Worm (Caenorhabditis elegans) whole organism, L4 larva: ENCODE data around the gene F31F6.1.

Experiments used
- D1046.2 ChIP-seq: fragments of 200-800 bp; sonication (Bioruptor generic); IDR thresholded peaks from 2 replicates; pipeline ENCODE4 v1.3.6; 2022; ENCODE audit warnings: missing genetic modification characterization, missing compliant biosample characterization
- F10B5.3 ChIP-seq: sonication (generic microtip); optimal IDR thresholded peaks from 2 replicates; lab custom pipeline; 2016; ENCODE audit warnings: mild to moderate bottlenecking, missing genetic modification characterization, missing compliant biosample characterization
- F44E2.7 ChIP-seq: fragments of 200-800 bp; sonication (Bioruptor generic); IDR thresholded peaks from 2 replicates; pipeline ENCODE4 v2.1.2; 2022; ENCODE audit warnings: missing genetic modification characterization, missing compliant biosample characterization
- Y75B8A.6 ChIP-seq: fragments of 200-800 bp; sonication (Bioruptor generic); IDR thresholded peaks from 2 replicates; pipeline ENCODE4 v1.3.6; 2022; ENCODE audit warnings: missing genetic modification reagents, missing genetic modification characterization, missing compliant biosample characterization
- ZK546.5 ChIP-seq, 2 experiments: sonication (generic microtip); optimal IDR thresholded peaks; 2 replicates each; lab custom pipeline; 2017; ENCODE audit warnings: missing biosample characterization in 2 of 2, missing genetic modification characterization in 2 of 2
- aha-1 ChIP-seq: fragments of 150-350 bp; peaks from one replicate; lab custom pipeline; 2014; ENCODE audit warnings: missing biosample characterization, missing genetic modification characterization
- attf-4 ChIP-seq: sonication (generic microtip); optimal IDR thresholded peaks from 3 replicates; lab custom pipeline; 2017; ENCODE audit warnings: missing biosample characterization, missing genetic modification characterization
- ceh-20 ChIP-seq: fragments of 200-800 bp; sonication (Bioruptor generic); IDR thresholded peaks from 2 replicates; pipeline ENCODE4 v1.3.6; 2022; ENCODE audit warnings: missing genetic modification reagents, missing genetic modification characterization, missing compliant biosample characterization
- ceh-32 ChIP-seq: sonication (generic microtip); optimal IDR thresholded peaks from 2 replicates; lab custom pipeline; 2016; ENCODE audit warnings: mild to moderate bottlenecking, missing genetic modification characterization, missing compliant biosample characterization; ENCODE audit not compliant: poor library complexity
- ceh-44 ChIP-seq: fragments of 200-800 bp; sonication (Bioruptor generic); IDR thresholded peaks from 2 replicates; pipeline ENCODE4 v1.3.6; 2022; ENCODE audit warnings: missing genetic modification reagents, missing genetic modification characterization, missing compliant biosample characterization
- ces-1 ChIP-seq: fragments of 150-350 bp; sonication (generic microtip); optimal IDR thresholded peaks from 4 replicates; lab custom pipeline; 2014; ENCODE audit warnings: missing biosample characterization, missing genetic modification reagents, missing genetic modification characterization
- daf-16 ChIP-seq, 3 experiments: sonication (generic microtip); optimal IDR thresholded peaks; 2 replicates each; lab custom pipeline; 2016 to 2017; ENCODE audit warnings: missing genetic modification characterization in 3 of 3, missing genetic modification reagents in 3 of 3, mild to moderate bottlenecking in 2 of 3, missing compliant biosample characterization in 2 of 3, missing biosample characterization in 1 of 3, moderate library complexity in 1 of 3
- daf-19 ChIP-seq: fragments of 200-800 bp; sonication (Bioruptor generic); conservative IDR thresholded peaks from 2 replicates; pipeline ENCODE4 v1.3.6; 2022; ENCODE audit warnings: missing genetic modification characterization, missing compliant biosample characterization
- dmd-6 ChIP-seq: fragments of 200-800 bp; sonication (Bioruptor generic); IDR thresholded peaks from 2 replicates; pipeline ENCODE4 v1.3.6; 2022; ENCODE audit warnings: missing genetic modification reagents, missing genetic modification characterization, missing compliant biosample characterization
- dmd-8 ChIP-seq: fragments of 200-800 bp; sonication (Bioruptor generic); IDR thresholded peaks from 2 replicates; pipeline ENCODE4 v1.3.6; 2022; ENCODE audit warnings: missing genetic modification characterization, missing compliant biosample characterization
- dpl-1 ChIP-seq: fragments of 150-350 bp; optimal IDR thresholded peaks from 2 replicates; lab custom pipeline; 2014; ENCODE audit warnings: missing biosample characterization, missing genetic modification reagents, missing genetic modification characterization
- duxl-1 ChIP-seq: sonication (generic microtip); optimal IDR thresholded peaks from 2 replicates; lab custom pipeline; 2016; ENCODE audit warnings: mild to moderate bottlenecking, missing genetic modification characterization, moderate library complexity, missing compliant biosample characterization; ENCODE audit not compliant: poor library complexity
- dve-1 ChIP-seq: sonication (generic microtip); optimal IDR thresholded peaks from 2 replicates; lab custom pipeline; 2017; ENCODE audit warnings: antibody characterized with exemption, mild to moderate bottlenecking, missing genetic modification characterization, missing compliant biosample characterization; ENCODE audit not compliant: insufficient read depth
- egl-43 ChIP-seq: fragments of 200-800 bp; sonication (Bioruptor generic); IDR thresholded peaks from 2 replicates; pipeline ENCODE4 v1.3.6; 2022; ENCODE audit warnings: missing genetic modification reagents, missing genetic modification characterization, missing compliant biosample characterization
- fkh-10 ChIP-seq: fragments of 150-350 bp; optimal IDR thresholded peaks from 2 replicates; lab custom pipeline; 2014; ENCODE audit warnings: missing biosample characterization, missing genetic modification reagents, missing genetic modification characterization
- gei-8 ChIP-seq: fragments of 200-800 bp; sonication (Bioruptor generic); optimal IDR thresholded peaks from 2 replicates; lab custom pipeline; 2018; ENCODE audit warnings: mild to moderate bottlenecking, missing genetic modification characterization, missing compliant biosample characterization
- hlh-11 ChIP-seq: fragments of 200-800 bp; sonication (Bioruptor generic); optimal IDR thresholded peaks from 2 replicates; lab custom pipeline; 2018; ENCODE audit warnings: mild to moderate bottlenecking, missing genetic modification characterization, missing compliant biosample characterization
- hlh-30 ChIP-seq: sonication (generic microtip); optimal IDR thresholded peaks from 2 replicates; lab custom pipeline; 2017; ENCODE audit warnings: antibody characterized with exemption, mild to moderate bottlenecking, missing genetic modification characterization, missing compliant biosample characterization; ENCODE audit not compliant: insufficient read depth
- hmg-1.1 ChIP-seq: fragments of 200-800 bp; sonication (Bioruptor generic); IDR thresholded peaks from 2 replicates; pipeline ENCODE4 v1.3.6; 2022; ENCODE audit warnings: missing genetic modification reagents, missing genetic modification characterization, missing compliant biosample characterization
- lin-1 ChIP-seq: fragments of 200-800 bp; sonication (Bioruptor generic); IDR thresholded peaks from 2 replicates; pipeline ENCODE4 v1.3.6; 2022; ENCODE audit warnings: missing genetic modification reagents, missing genetic modification characterization, missing compliant biosample characterization
- lin-13 ChIP-seq: fragments of 150-350 bp; optimal IDR thresholded peaks from 2 replicates; lab custom pipeline; 2014; ENCODE audit warnings: missing biosample characterization, missing genetic modification reagents, missing genetic modification characterization
- lsy-2 ChIP-seq, 2 experiments: fragments of 150-350 bp in 1 of 2; sonication (generic microtip) in 1 of 2; optimal IDR thresholded peaks; 2 replicates each; lab custom pipeline; 2014 to 2017; ENCODE audit warnings: missing biosample characterization in 2 of 2, missing genetic modification characterization in 2 of 2
- mep-1 ChIP-seq: fragments of 150-350 bp; sonication (generic microtip); optimal IDR thresholded peaks from 3 replicates; lab custom pipeline; 2014; ENCODE audit warnings: missing biosample characterization, missing genetic modification characterization
- mes-2 ChIP-seq: sonication (generic microtip); optimal IDR thresholded peaks from 2 replicates; lab custom pipeline; 2016; ENCODE audit warnings: missing genotype, mild to moderate bottlenecking, missing genetic modification characterization, missing compliant biosample characterization; ENCODE audit not compliant: poor library complexity, severe bottlenecking
- nhr-28 ChIP-seq: fragments of 150-350 bp; optimal IDR thresholded peaks from 2 replicates; lab custom pipeline; 2014; ENCODE audit warnings: missing biosample characterization, missing genetic modification characterization
- nhr-41 ChIP-seq: fragments of 200-800 bp; sonication (Bioruptor generic); IDR thresholded peaks from 2 replicates; pipeline ENCODE4 v1.3.6; 2022; ENCODE audit warnings: missing genetic modification reagents, missing genetic modification characterization, missing compliant biosample characterization
- pqm-1 ChIP-seq: sonication (generic microtip); optimal IDR thresholded peaks from 2 replicates; lab custom pipeline; 2017; ENCODE audit warnings: missing biosample characterization, missing genetic modification characterization
- saeg-2 ChIP-seq: fragments of 200-800 bp; sonication (Bioruptor generic); IDR thresholded peaks from 2 replicates; pipeline ENCODE4 v1.3.6; 2022; ENCODE audit warnings: missing genetic modification reagents, missing genetic modification characterization, missing compliant biosample characterization
- spr-3 ChIP-seq: fragments of 200-800 bp; sonication (Bioruptor generic); optimal IDR thresholded peaks from 2 replicates; lab custom pipeline; 2018; ENCODE audit warnings: mild to moderate bottlenecking, missing genetic modification characterization, missing compliant biosample characterization
- unc-62 ChIP-seq, 3 experiments: fragments of 150-350 bp in 1 of 3; sonication (generic microtip); optimal IDR thresholded peaks in 2 of 3; peaks in 1 of 3; 1 replicate in 1 of 3; 2 replicates in 2 of 3; lab custom pipeline; 2014 to 2017; ENCODE audit warnings: missing biosample characterization in 3 of 3, missing genetic modification characterization in 3 of 3, missing genetic modification reagents in 3 of 3, missing genotype in 1 of 3
- vab-7 ChIP-seq: fragments of 200-800 bp; sonication (Bioruptor generic); IDR thresholded peaks from 2 replicates; pipeline ENCODE4 v1.3.6; 2022; ENCODE audit warnings: missing genetic modification reagents, missing genetic modification characterization, missing compliant biosample characterization
- zfp-2 ChIP-seq: sonication (generic microtip); optimal IDR thresholded peaks from 2 replicates; lab custom pipeline; 2016; ENCODE audit warnings: mild to moderate bottlenecking, missing genetic modification characterization, missing compliant biosample characterization
- zip-11 ChIP-seq: fragments of 200-800 bp; sonication (Bioruptor generic); IDR thresholded peaks from 2 replicates; pipeline ENCODE4 v1.3.6; 2022; ENCODE audit warnings: missing genetic modification characterization, missing compliant biosample characterization

Gene F31F6.1

ce11 chrX:14851904-14852303 is 16.2 kb downstream of the F31F6.1 start:
- TF ChIP-seq pqm-1 (tag; lab: Kevin White, UChicago) (no peak), unc-62 (GFP tag; optimal IDR thresholded peaks at IDR 0.05 in 1 of 2; lab: Kevin White, UChicago) (peak in 1 of 2 experiments; percentile 26), unc-62 (tag; optimal IDR thresholded peaks at IDR 0.05; lab: Kevin White, UChicago) (no peak)

- TF ChIP-seq ceh-20 = no peak
- TF ChIP-seq lin-13 (GFP tag; lab: Kevin White, UChicago) = no peak
- peak; percentile 33 for TF ChIP-seq mep-1
- TF ChIP-seq F10B5.3 (tag; lab: Kevin White, UChicago) = no peak
- TF ChIP-seq dve-1 = peak; percentile 1
- TF ChIP-seq zfp-2 (tag; lab: Kevin White, UChicago) = no peak
- no peak for TF ChIP-seq gei-8 (GFP tag; lab: Kevin White, UChicago)
- TF ChIP-seq mes-2 (tag; lab: Kevin White, UChicago) = no peak
- no peak for TF ChIP-seq D1046.2 (GFP tag; lab: Robert Waterston, UW)
- no peak for TF ChIP-seq ZK546.5 (tag; optimal IDR thresholded peaks at IDR 0.05; lab: Kevin White, UChicago)
- peak; percentile 5 for TF ChIP-seq aha-1 (tag; lab: Kevin White, UChicago)
- peak; percentile 32; the same call in 1 of the 2 replicates for TF ChIP-seq dmd-6
- TF ChIP-seq pqm-1 (tag; lab: Kevin White, UChicago) = no peak
- TF ChIP-seq vab-7 (GFP tag; lab: Robert Waterston, UW) = no peak
- TF ChIP-seq nhr-28 = peak; percentile 76
- TF ChIP-seq fkh-10 = no peak
- no peak for TF ChIP-seq daf-16 (GFP tag; optimal IDR thresholded peaks at IDR 0.05; lab: Kevin White, UChicago)
- peak; percentile 32 for TF ChIP-seq daf-16 (tag; optimal IDR thresholded peaks at IDR 0.05; lab: Kevin White, UChicago)
- no peak for TF ChIP-seq ces-1 (GFP tag; lab: Kevin White, UChicago)
- no peak for TF ChIP-seq saeg-2
Measured at ce11 chrX:14849054-14849453, 19.0 kb downstream of the F31F6.1 start, which contains the start of gene acd-3. Gene acd-3, plus strand, starts transcription at chrX:14849275.

ce11 chrX:14845637-14846036 is 22.5 kb downstream of the F31F6.1 start, which contains the start of gene egrh-1:
Gene egrh-1, plus strand, starts transcription at chrX:14845937.
- TF ChIP-seq Y75B8A.6 = no peak
- peak; percentile 40 for TF ChIP-seq aha-1 (tag; lab: Kevin White, UChicago)
- no peak for TF ChIP-seq daf-19
- no peak for TF ChIP-seq spr-3

ce11 chrX:14844481-14844880 is 23.6 kb downstream of the F31F6.1 start:
- TF ChIP-seq egl-43 (no peak), hmg-1.1 (no peak), duxl-1 (tag; lab: Kevin White, UChicago) (no peak), unc-62 (GFP tag; optimal IDR thresholded peaks at IDR 0.05 in 1 of 2; lab: Kevin White, UChicago) (peak in 1 of 2 experiments; percentile 92), unc-62 (tag; optimal IDR thresholded peaks at IDR 0.05; lab: Kevin White, UChicago) (no peak), zip-11 (GFP tag; lab: Robert Waterston, UW) (no peak), dmd-6 (peak; percentile 70), mes-2 (tag; lab: Kevin White, UChicago) (peak; percentile 32), lsy-2 (tag; optimal IDR thresholded peaks at IDR 0.05; lab: Kevin White, UChicago) (no peak), dmd-8 (no peak), hlh-11 (tag; lab: Kevin White, UChicago) (peak; percentile 41), pqm-1 (tag; lab: Kevin White, UChicago) (peak; percentile 60), daf-16 (GFP tag; optimal IDR thresholded peaks at IDR 0.05; lab: Kevin White, UChicago) (no peak), daf-16 (tag; optimal IDR thresholded peaks at IDR 0.05; lab: Kevin White, UChicago) (peak; percentile 45), lin-1 (GFP tag; lab: Robert Waterston, UW) (no peak), ceh-44 (GFP tag; lab: Robert Waterston, UW) (no peak), nhr-28 (peak; percentile 29), aha-1 (tag; lab: Kevin White, UChicago) (peak; percentile 87), attf-4 (tag; lab: Kevin White, UChicago) (no peak), dpl-1 (no peak), hlh-30 (tag; lab: Kevin White, UChicago) (no peak), F44E2.7 (GFP tag; lab: Robert Waterston, UW) (no peak), nhr-41 (GFP tag; lab: Robert Waterston, UW) (no peak), ceh-32 (tag; lab: Kevin White, UChicago) (no peak)
